Fruit fly (Drosophila melanogaster) whole organism, pupa: ENCODE data around the gene CG32213.

Experiments
- CG10348 ChIP-seq: fragments of 200-800 bp; sonication (Bioruptor generic); IDR thresholded peaks from 2 replicates; pipeline ENCODE4 v1.3.6; 2022; ENCODE audit warnings: missing biosample characterization, missing genetic modification characterization
- CG14655 ChIP-seq: fragments of 200-800 bp; sonication (Bioruptor generic); optimal IDR thresholded peaks from 3 replicates; lab custom pipeline; 2017; ENCODE audit warnings: mild to moderate bottlenecking, missing biosample characterization, missing genetic modification reagents, missing genetic modification characterization
- CG17806 ChIP-seq: fragments of 200-800 bp; sonication (Bioruptor generic); optimal IDR thresholded peaks from 2 replicates; lab custom pipeline; 2018; ENCODE audit warnings: missing biosample characterization, mild to moderate bottlenecking, missing genetic modification characterization, moderate library complexity
- CG32121 ChIP-seq: fragments of 200-800 bp; sonication (Bioruptor generic); IDR thresholded peaks from 2 replicates; pipeline ENCODE4 v1.3.6; 2022; ENCODE audit warnings: missing biosample characterization, missing genetic modification characterization
- CG4496 ChIP-seq: fragments of 200-800 bp; sonication (Bioruptor generic); IDR thresholded peaks from 3 replicates; pipeline ENCODE4 v1.3.6; 2022; ENCODE audit warnings: missing biosample characterization, missing genetic modification characterization
- EcR ChIP-seq: fragments of 200-800 bp; sonication (Bioruptor generic); optimal IDR thresholded peaks from 3 replicates; lab custom pipeline; 2019; ENCODE audit warnings: missing biosample characterization, missing genetic modification characterization, mild to moderate bottlenecking, moderate library complexity, missing genetic modification reagents
- Ets98B ChIP-seq: fragments of 200-800 bp; sonication (Bioruptor generic); IDR thresholded peaks from 2 replicates; pipeline ENCODE4 v1.3.6; 2022; ENCODE audit warnings: missing biosample characterization, missing genetic modification characterization
- Pif1B ChIP-seq: fragments of 200-800 bp; sonication (Bioruptor generic); optimal IDR thresholded peaks from 3 replicates; lab custom pipeline; 2016; ENCODE audit warnings: missing biosample characterization, missing genetic modification characterization
- gl ChIP-seq: fragments of 200-800 bp; sonication (Bioruptor generic); optimal IDR thresholded peaks from 2 replicates; lab custom pipeline; 2018; ENCODE audit warnings: missing biosample characterization, mild to moderate bottlenecking, missing genetic modification characterization

dm6 chr3L:19519349-19519748, 43.7 kb downstream of the CG32213 start, which contains the start of gene Cpr76Bb:
- TF ChIP-seq gl (tag; lab: Kevin White, UChicago) (no peak), CG10348 (GFP tag; lab: Robert Waterston, UW) (no peak), EcR (GFP tag; lab: Kevin White, UChicago) (no peak), Pif1B (GFP tag; lab: Kevin White, UChicago) (no peak), CG14655 (no peak), CG17806 (tag; lab: Kevin White, UChicago) (no peak), CG32121 (GFP tag; lab: Robert Waterston, UW) (no peak), CG4496 (GFP tag; lab: Robert Waterston, UW) (no peak), Ets98B (GFP tag; lab: Robert Waterston, UW) (no peak)
